Worm (Caenorhabditis elegans): Measurements from ENCODE around the gene Y45G5AM.7.

DNA sequence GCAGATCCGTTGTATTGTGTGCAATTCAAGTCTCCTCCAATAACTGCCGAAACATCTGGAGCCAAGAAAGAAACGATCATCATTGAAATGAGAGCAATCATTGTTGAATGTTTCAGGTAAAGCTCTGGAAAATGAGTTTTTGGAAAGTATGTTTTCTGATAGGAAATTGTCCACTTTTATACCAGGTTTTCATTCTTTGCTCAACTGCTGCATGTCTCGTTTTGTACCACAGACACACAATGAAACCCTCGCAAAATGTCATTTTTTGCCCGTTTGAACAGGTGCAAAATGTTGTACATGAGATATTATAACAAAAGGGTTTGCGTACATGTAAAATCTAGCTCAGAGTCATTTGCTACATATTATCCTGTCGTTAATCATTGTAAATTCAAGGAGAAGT is 49.4 kb downstream of the Y45G5AM.7 start, which contains the start of gene T05B4.10:
- TF ChIP-seq R02D3.7 (tag; optimal IDR thresholded peaks at IDR 0.05) (no peak), Y55F3AM.14 (GFP tag; optimal IDR thresholded peaks at IDR 0.05) (no peak), C34F6.9 (tag; optimal IDR thresholded peaks at IDR 0.05) (no peak), unc-39 (tag; optimal IDR thresholded peaks at IDR 0.05) (no peak), ztf-11 (tag; optimal IDR thresholded peaks at IDR 0.05) (no peak), nhr-77 (tag; optimal IDR thresholded peaks at IDR 0.05) (no peak), lin-39 (tag; optimal IDR thresholded peaks at IDR 0.05) (no peak), unc-62 (GFP tag; optimal IDR thresholded peaks at IDR 0.05) (no peak), nhr-12 (tag; optimal IDR thresholded peaks at IDR 0.05) (no peak)

All from whole organism, L2 larva.